Fruit fly (Drosophila melanogaster) whole organism, pupa: ENCODE measurements around the gene Glt.

ENCODE experiments used
- CG8301 ChIP-seq: fragments of 200-800 bp; sonication (Bioruptor generic); optimal IDR thresholded peaks from 2 replicates; lab custom pipeline; 2018; ENCODE audit warnings: missing biosample characterization, mild to moderate bottlenecking, missing genetic modification characterization
- EcR ChIP-seq: fragments of 200-800 bp; sonication (Bioruptor generic); optimal IDR thresholded peaks from 3 replicates; lab custom pipeline; 2019; ENCODE audit warnings: missing biosample characterization, missing genetic modification characterization, mild to moderate bottlenecking, moderate library complexity, missing genetic modification reagents
- gl ChIP-seq: fragments of 200-800 bp; sonication (Bioruptor generic); optimal IDR thresholded peaks from 2 replicates; lab custom pipeline; 2018; ENCODE audit warnings: missing biosample characterization, mild to moderate bottlenecking, missing genetic modification characterization

DNA sequence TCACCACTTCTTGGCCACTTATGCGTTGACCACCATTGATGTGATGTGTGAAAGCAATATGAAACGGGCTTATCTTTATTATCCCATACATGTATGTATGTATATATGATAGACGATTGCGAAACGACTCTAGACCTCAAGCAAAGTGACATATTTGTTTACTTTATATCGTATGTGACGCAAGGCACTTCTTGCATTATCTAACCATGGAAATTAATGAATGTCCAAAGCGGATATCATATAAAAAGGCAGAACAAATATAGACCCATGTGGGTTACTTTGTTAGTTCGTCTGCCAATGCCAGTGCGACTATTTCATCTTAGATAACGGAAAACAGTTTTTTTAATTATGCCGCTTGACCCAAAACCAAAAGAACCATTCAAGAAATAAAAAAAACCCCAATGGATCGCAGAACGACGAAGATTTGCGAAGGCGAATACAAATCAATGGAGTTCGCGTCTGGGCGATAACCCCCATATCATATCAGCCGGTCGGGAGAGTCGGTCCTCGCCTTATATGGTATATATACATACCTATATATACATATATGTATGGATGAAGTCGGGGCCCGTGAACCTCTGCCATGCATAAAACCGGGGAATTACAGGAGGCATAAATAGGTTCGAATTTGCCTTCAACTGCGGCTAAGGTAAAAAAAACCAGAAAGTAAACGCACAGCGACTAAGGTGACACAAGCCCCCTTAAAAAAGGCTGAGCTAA, 30.6 kb downstream of the Glt start:
- TF ChIP-seq EcR (GFP tag; lab: Kevin White, UChicago), result peak; percentile 70
- no peak for TF ChIP-seq gl (tag; lab: Kevin White, UChicago)
- TF ChIP-seq CG8301 (tag; lab: Kevin White, UChicago), result no peak
